Fruit fly (Drosophila melanogaster): ENCODE measurements around the gene Tpst.

Tpst gene

DNA sequence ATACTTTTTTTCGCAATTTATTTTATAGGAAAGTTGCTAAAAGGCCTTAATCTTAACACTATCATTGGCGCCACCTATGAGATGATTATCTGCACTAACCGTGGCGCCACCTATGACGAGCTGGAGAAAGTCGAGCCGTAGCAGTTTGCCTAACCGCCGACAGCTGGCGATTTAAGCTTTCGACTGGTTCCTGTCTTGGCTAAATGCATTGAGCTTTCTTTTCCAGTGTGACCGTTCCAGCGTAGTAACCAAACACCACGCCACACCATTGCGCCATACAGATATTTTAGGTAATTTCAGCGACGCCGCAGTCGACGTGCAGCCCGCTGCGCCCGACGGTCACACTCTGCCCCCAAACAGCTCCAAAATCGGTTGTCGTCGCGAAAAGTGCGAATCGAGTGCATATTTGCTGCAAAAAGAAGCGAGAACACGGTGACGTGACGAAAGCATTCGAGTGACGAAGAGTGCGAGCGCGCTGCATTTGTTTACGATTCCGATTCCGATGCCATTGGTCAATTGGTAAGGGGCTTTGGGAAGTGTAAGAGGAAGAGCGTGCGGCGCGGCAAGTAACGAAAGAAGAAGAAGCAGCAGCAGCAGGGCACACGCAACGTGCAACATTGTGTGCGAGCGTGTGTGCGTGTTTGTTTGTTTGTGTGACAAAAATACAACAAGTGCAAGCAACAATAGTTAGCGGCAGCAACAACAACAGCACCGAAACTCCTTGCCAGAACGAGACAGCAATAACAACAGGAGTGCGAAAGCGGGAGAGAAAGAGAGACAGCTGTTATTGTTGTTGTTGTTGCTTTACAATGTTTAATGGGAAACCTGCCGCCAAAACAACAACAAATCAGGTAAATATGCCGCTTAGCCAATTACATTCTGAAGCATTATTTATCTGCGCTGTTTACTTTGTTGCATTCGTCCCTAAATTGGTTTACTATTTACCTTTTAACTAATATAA, at the start of gene Tpst, which contains the start of gene CG46311:
Tpst (plus strand) TSS at position 341 of the 961 bp plus-strand sequence.
CG46311 (plus strand) TSS at position 341 of the 961 bp plus-strand sequence.
- TF ChIP-seq CG17801 (GFP tag; optimal IDR thresholded peaks at IDR 0.05; ENCODE audit: partially characterized antibody): peak; percentile 31

DNA sequence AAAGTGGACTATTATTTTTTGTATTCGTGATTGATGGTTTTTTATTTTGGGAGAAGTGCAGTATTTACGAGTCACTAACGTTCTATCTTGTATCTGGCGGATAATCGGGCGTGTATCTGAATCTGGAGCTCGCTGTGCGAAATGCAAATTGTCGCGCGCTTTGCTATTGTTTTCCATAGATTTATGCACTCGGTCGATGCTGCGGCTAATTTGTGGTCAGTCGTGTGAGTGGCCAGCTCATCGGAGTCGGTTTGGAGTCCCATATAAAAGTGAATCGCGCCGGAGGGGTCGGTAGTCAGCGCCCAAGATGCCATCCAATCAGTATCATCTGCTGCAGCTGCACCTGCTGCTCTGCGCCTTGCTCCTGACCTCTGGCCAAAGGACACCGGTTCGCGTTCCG, 35.9 kb upstream of the Tpst start, which contains the start of gene CG15754:
CG15754 (plus strand) TSS at position 301 of the 400 bp plus-strand sequence.
- TF ChIP-seq CG17801 (GFP tag; optimal IDR thresholded peaks at IDR 0.05; ENCODE audit: partially characterized antibody): no peak

DNA sequence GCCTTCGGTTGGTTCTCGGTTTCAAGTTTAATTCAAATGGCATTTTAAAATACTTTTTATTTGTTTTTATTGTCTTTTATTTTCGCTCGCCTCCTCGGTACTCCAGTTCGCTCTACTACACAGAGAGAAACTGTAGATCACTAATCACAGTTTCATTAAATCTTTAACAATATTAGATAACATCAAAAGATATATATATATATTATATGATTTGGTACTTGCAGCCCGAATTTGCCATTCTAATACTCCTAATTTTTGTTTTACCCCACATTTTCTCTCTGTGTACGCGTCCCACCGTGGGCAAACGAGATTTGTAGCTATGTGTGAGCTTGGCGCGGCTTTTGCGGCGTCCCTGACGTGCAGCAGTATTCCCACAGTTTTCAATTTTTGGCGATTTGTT, 34.0 kb upstream of the Tpst start:
- no peak for TF ChIP-seq CG17801 (GFP tag; optimal IDR thresholded peaks at IDR 0.05; ENCODE audit: partially characterized antibody)

DNA sequence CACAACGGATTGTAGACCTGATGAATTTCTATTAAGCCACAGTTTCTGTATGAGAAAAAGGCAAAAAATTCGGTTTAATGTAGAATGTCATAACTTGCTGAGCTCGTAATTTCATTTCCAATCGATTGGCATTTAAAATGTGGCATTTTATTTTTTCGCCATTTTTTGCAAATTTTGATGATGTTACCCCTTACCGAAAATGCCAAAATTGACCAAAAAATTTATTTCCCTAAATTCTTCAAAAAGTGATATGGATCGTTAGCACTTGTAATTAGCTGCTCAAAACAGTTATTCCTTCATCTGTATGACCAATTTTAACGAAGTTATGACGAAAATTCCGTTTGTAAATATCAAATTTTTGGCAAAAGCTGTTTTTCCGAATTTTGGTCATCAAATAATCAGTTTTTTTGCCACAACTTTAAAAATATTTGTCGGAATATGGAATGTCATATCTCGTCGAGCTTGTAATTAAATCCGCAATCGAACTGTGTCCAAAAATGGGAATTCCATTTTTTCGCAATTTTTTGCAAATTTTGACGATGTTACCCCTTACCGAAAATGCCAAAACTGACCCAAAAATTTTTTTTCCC, 33.3 kb upstream of the Tpst start, which contains the start of gene CG44428:
CG44428 (minus strand) TSS at position 51 of the 590 bp plus-strand sequence.
- TF ChIP-seq CG17801 (GFP tag; optimal IDR thresholded peaks at IDR 0.05; ENCODE audit: partially characterized antibody): no peak

DNA sequence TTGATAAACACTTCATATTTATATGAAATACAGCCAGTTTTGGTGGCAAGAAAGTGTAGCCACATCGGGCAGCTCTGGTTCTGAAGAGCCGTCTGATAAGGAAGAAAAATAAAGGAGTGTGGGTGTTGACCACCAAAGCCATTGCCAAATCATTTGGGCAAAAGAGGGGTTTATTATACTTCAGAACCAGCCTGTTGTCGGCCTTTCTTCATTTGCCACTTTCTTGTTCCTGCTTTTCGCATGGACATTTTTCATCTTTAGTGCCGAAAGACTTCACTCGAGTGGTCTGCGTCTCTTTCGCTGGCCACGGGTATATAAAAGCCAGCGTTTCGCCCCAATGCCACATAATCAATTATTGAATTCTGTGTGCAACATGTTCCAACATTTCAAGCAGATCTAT, 29.5 kb upstream of the Tpst start, which contains the start of gene CG15756:
CG15756 (plus strand) TSS at position 301 of the 400 bp plus-strand sequence.
- TF ChIP-seq CG17801 (GFP tag; optimal IDR thresholded peaks at IDR 0.05; ENCODE audit: partially characterized antibody): no peak

DNA sequence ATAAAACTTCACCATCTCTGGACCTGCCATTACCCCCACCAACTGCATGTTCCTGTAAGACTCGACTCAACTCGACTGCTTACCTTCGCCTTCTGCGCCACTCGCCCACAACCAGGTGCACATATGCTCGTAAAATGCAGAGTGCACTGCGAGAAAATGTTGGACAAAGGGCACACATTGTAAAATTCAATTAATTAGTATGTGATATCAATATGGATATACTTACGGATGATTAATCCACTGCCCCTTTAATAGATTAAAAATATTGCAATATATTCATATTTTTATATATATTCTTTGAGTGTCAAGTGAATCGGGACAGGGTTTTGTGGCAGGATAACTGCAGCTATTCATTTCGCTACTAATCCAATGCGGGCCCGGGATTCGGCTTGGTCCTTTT, 26.8 kb upstream of the Tpst start:
- no peak for TF ChIP-seq CG17801 (GFP tag; optimal IDR thresholded peaks at IDR 0.05; ENCODE audit: partially characterized antibody)

DNA sequence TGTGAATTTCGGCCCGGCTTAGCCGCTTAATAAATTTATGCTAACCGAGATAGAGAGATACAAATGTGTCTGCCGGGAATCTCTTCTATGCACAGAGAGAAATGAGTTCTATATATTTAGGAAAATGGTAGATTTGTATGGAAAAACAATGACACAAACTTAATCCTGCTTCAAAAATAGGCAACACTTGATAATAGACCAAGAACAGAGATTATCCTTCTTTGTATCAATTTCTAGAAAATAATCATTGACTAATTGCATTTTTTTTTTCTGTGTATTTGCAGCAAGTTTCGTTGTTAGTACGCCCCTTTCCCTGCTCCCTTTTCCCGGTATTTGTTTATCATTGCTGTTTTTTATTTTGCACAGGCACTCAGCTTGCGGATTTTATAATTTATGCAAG, 24.2 kb upstream of the Tpst start:
- TF ChIP-seq CG17801 (GFP tag; optimal IDR thresholded peaks at IDR 0.05; ENCODE audit: partially characterized antibody): no peak

DNA sequence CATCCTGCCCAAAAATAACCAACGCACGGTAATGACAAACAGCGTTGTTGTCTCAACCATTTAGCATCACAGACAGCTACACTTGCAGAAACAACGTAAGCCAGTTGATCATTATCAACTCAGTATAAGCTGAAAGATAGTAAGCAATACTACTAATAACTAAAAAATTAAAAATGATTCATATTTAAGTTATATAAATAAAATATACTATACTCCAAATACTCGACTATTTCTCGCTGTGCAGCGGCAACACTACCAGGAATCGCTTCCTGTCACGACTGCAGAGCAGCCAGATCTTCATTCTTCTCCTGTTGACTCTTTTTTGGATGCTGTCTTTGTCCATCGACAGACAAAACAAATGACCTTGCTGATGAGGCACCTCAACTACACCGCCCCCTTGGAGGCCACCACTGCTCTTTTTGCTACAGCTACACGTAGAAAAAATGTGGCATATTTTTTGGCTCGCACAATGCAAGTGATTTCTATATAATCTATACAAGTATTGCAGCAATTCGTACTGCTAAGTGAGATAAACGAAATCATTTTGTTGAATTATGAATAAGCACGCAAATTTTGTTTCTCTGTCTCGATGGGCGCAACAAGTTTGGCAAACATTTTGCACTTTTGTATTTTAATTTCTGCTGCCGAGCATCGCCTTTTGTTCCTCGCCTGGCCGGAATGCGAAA, 22.6 kb upstream of the Tpst start:
- no peak for TF ChIP-seq CG17801 (GFP tag; optimal IDR thresholded peaks at IDR 0.05; ENCODE audit: partially characterized antibody)

DNA sequence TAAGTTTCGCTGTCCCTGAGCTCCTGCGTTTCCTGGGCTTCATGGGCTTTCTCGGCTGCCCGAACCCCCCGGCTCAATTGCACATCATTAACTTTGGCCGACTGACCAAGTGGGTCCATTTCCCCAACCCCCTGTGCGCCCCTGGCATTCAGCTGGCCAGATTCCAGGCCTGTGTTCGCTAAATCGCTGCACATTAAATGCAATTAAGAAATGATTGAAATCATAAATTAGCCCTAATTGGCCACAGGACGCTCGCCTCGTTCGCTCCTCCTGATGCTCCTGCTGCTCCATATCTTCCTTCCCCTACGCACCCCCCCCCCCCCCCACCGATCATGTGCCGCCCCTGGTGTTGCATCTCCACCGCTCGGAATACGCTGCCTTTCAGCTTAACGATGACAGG, 21.5 kb upstream of the Tpst start:
- TF ChIP-seq CG17801 (GFP tag; optimal IDR thresholded peaks at IDR 0.05; ENCODE audit: partially characterized antibody): no peak

DNA sequence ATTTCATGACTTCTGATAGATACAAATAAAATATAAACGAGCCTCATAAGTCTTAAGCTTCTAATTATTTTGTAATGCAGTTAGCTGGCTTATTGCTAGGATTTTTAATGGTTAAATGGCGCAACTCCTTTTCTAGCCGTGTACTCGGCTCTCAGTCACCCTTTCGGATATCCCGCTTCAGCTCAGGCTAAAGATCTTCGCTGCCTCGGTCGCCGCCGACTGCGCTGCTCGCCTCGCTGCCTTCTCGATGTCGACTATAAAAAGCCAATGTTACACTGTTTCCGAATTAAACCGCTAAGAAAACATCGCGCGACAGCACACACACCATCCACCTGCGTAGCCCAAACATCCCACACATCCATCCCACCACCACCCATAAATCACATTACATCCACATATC, 20.3 kb upstream of the Tpst start, which contains the start of gene Cpr12A:
Cpr12A (plus strand) TSS at position 301 of the 400 bp plus-strand sequence.
- TF ChIP-seq CG17801 (GFP tag; optimal IDR thresholded peaks at IDR 0.05; ENCODE audit: partially characterized antibody): no peak

DNA sequence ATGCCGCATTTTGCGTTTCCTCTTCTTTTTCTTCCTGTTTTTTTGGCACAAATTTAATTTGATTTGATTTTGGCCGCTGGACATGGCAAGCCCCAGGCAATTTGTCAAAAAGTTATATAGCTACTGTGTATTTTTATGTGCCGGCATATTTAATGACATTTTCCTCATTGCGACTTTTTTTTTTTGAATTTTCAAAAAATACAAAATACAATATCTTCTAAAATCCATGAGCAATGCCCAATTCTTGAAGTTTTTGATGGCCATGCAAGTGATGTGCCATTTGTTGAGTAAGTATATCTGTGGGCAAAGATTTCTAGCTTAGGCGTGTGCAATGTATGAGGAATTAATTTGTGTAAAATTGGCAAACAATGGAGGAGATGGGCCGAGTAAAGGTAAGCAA, 7.9 kb upstream of the Tpst start, which contains the start of gene CG11816:
CG11816 (minus strand) TSS at position 101 of the 400 bp plus-strand sequence.
- no peak for TF ChIP-seq CG17801 (GFP tag; optimal IDR thresholded peaks at IDR 0.05; ENCODE audit: partially characterized antibody)

DNA sequence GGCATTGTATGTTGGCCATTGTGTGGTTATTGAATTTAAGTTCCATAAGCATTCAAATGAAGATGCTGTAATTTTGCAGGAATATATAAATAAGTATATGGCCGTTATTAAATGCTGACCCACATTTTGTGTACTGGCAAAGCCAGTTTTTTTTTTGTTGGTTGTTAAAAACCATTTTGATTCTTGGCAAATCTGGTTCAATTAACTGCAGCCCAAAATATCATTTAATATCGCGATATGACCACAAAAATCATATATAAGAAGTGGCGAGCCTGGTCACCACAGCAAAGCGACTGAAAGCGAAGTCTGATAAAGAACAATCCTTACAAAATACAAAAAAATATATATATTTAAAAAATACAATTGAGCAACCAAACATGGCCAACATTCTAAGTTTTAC, 7.5 kb upstream of the Tpst start, which contains the start of gene CG32631:
CG32631 (plus strand) TSS at position 301 of the 400 bp plus-strand sequence.
- no peak for TF ChIP-seq CG17801 (GFP tag; optimal IDR thresholded peaks at IDR 0.05; ENCODE audit: partially characterized antibody)

DNA sequence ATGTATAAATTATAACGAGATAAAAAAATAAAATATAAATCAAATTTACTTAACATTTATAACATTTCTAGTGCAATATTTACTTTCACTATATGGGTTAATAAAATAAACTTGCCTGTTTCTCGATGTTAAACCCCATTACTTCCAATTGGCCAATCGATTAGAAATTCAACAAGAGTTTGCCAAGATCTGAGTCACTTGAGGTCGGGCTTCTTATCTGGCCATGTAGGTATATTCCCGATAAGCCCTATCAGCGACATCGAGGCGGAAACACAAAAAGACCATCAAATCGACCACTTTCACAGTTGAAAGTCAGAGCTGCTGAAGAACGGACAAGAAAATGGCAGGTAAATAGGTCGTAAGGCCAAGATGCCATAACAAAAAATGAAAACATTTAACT, 2.3 kb upstream of the Tpst start, which contains the start of gene CG32633:
CG32633 (plus strand) TSS at position 301 of the 400 bp plus-strand sequence.
- no peak for TF ChIP-seq CG17801 (GFP tag; optimal IDR thresholded peaks at IDR 0.05; ENCODE audit: partially characterized antibody)

DNA sequence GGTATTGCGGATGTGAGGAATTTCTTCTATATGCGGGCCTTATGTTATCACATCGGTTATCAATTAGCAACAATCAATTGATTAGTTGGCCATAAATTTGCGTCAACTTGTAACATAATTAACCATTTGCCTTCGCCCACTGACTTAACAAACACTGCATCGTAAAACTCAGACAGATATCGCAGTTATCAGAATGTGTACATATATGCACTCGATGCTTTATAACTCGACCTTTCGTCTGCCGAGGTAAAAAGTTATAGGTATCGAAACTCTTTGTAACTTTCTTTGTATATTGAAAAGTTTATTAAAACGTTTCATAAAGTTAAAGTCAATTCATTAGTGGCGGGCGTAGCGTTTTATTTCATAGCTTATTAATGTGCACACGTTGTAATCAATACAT, 581 bp upstream of the Tpst start:
- no peak for TF ChIP-seq CG17801 (GFP tag; optimal IDR thresholded peaks at IDR 0.05; ENCODE audit: partially characterized antibody)
